Fruit fly (Drosophila melanogaster): Measurements from ENCODE around the gene CG13102.

The CG13102 gene

dm6 chr2L:9011543-9012238 is at the start of gene CG13102 (continued):
- TF ChIP-seq ranshi (GFP tag; IDR thresholded peaks at IDR 0.05) = 0 out of 2 replicates have a peak, but pooled peaks have one; percentile 21
- no peak for TF ChIP-seq fd96Cb (tag; optimal IDR thresholded peaks at IDR 0.05)
- no peak for TF ChIP-seq Doc3 (GFP tag; IDR thresholded peaks at IDR 0.05; ENCODE audit: partially characterized antibody)
- TF ChIP-seq sens (GFP tag) = no peak
- TF ChIP-seq CG4360 (GFP tag; IDR thresholded peaks at IDR 0.05) = no peak
- no peak for TF ChIP-seq CG32772 (GFP tag; IDR thresholded peaks at IDR 0.05)
- TF ChIP-seq cwo (GFP tag; optimal IDR thresholded peaks at IDR 0.05) = no peak
- TF ChIP-seq ase (GFP tag; IDR thresholded peaks at IDR 0.05) = no peak
- no peak for TF ChIP-seq kay (GFP tag; optimal IDR thresholded peaks at IDR 0.05)
- no peak for TF ChIP-seq PHDP (tag; optimal IDR thresholded peaks at IDR 0.05)
- no peak for TF ChIP-seq CG4328 (GFP tag; optimal IDR thresholded peaks at IDR 0.05)
- no peak for TF ChIP-seq kni (GFP tag; optimal IDR thresholded peaks at IDR 0.05)
- no peak for TF ChIP-seq CG11696 (GFP tag; IDR thresholded peaks at IDR 0.05)
- TF ChIP-seq sug (tag; optimal IDR thresholded peaks at IDR 0.05) = peak; percentile 56
- TF ChIP-seq CG2202 (tag; optimal IDR thresholded peaks at IDR 0.05) = no peak
- no peak for TF ChIP-seq CG10209 (GFP tag; optimal IDR thresholded peaks at IDR 0.05)
- TF ChIP-seq gcm (GFP tag; optimal IDR thresholded peaks at IDR 0.05) = no peak
- TF ChIP-seq slp2 (GFP tag; optimal IDR thresholded peaks at IDR 0.05) = no peak
- TF ChIP-seq CG12659 (GFP tag; optimal IDR thresholded peaks at IDR 0.05) = no peak
- TF ChIP-seq dati (GFP tag; IDR thresholded peaks at IDR 0.05) = no peak
- no peak for TF ChIP-seq CG2875 (GFP tag; optimal IDR thresholded peaks at IDR 0.05)
- TF ChIP-seq Jarid2 (GFP tag; optimal IDR thresholded peaks at IDR 0.05) = no peak
- TF ChIP-seq chif (GFP tag; optimal IDR thresholded peaks at IDR 0.05) = no peak
- no peak for TF ChIP-seq CG3847 (GFP tag; IDR thresholded peaks at IDR 0.05)
- TF ChIP-seq CG14014 (GFP tag; IDR thresholded peaks at IDR 0.05) = no peak
- peak; percentile 29 for TF ChIP-seq mirr (GFP tag; optimal IDR thresholded peaks at IDR 0.05)
- no peak for TF ChIP-seq NC2α (GFP tag; optimal IDR thresholded peaks at IDR 0.05)
- no peak for TF ChIP-seq CG6254 (GFP tag; optimal IDR thresholded peaks at IDR 0.05)
- TF ChIP-seq CG2889 (GFP tag; IDR thresholded peaks at IDR 0.05) = no peak
- no peak for TF ChIP-seq CG17802 (tag; optimal IDR thresholded peaks at IDR 0.05)
- TF ChIP-seq CG12299 (tag; optimal IDR thresholded peaks at IDR 0.05) = no peak
- TF ChIP-seq CG34376 (GFP tag; optimal IDR thresholded peaks at IDR 0.05) = peak; percentile 40
- no peak for TF ChIP-seq CG13894 (tag; optimal IDR thresholded peaks at IDR 0.05)
- TF ChIP-seq btn (GFP tag; optimal IDR thresholded peaks at IDR 0.05) = no peak
- no peak for TF ChIP-seq NFAT (GFP tag; IDR thresholded peaks at IDR 0.05)
- peak; percentile 42 for TF ChIP-seq CG18599 (GFP tag; optimal IDR thresholded peaks at IDR 0.05)
- no peak for TF ChIP-seq CG4404 (GFP tag; IDR thresholded peaks at IDR 0.05)

dm6 chr2L:8962254-8962653 is 49.7 kb upstream of the CG13102 start, which contains the start of the genes CG9525 and CG32985:
CG9525 (minus strand) TSS chr2L:8962354.
CG32985 (plus strand) TSS chr2L:8962533.
- TF ChIP-seq CG12155 (GFP tag; optimal IDR thresholded peaks at IDR 0.05) (no peak), ac (GFP tag; optimal IDR thresholded peaks at IDR 0.05) (no peak), Meics (GFP tag; optimal IDR thresholded peaks at IDR 0.05) (no peak), Dfd (GFP tag; optimal IDR thresholded peaks at IDR 0.05) (no peak), nom (GFP tag; optimal IDR thresholded peaks at IDR 0.05) (no peak), Nf-YA (GFP tag; IDR thresholded peaks at IDR 0.05) (no peak)
